Fruit fly (Drosophila melanogaster) S2 (cell line): ENCODE data around the gene CG46308.

ENCODE experiments used
- CG8478 ChIP-seq: fragments of >200 bp; optimal IDR thresholded peaks from 2 replicates; lab custom pipeline; 2018
- CTCF ChIP-seq, 2 experiments: fragments of >200 bp; optimal IDR thresholded peaks; 2 replicates each; lab custom pipeline; 2018

dm6 chr2L:13514945-13515687, 53.5 kb downstream of the CG46308 start:
- TF ChIP-seq CG8478 (lab: Kevin White, UChicago) (no peak), CTCF (optimal IDR thresholded peaks at IDR 0.05; lab: Kevin White, UChicago) (no peak)
